Fruit fly (Drosophila melanogaster): ENCODE data around the gene stg1.

stg1 gene

DNA sequence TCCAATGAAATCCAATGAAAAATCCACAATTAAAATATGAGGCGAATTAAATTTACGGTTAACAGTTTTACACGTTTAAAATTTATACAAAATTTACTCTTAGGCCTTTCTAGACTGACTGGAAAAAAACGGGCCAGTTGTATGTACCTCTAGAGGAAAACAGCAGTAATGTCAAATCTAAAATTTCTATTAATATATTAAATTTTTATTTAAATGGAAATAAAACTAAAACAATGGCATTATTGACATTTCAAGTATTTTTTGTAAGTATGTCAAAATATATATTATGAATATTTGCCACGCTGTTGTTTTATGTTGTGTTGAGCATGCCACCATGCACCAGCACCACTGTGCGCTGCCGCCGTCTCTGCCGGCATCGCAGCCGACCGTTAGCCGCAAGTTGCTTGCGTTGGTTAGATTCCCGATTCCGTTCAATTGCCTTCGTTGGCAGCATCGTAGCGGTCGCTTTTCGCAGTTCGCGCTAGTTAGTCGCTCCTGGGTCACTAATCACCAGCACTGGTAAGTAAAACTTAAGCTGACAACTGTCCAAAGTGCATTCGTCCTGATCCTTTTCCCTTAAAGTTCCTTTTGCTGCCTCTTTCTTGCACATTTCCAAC, 48.7 kb upstream of the stg1 start, which contains the start of gene Cbs (continued):
- TF ChIP-seq CG8632 (GFP tag; optimal IDR thresholded peaks at IDR 0.05) (peak; percentile 30), CG6854 (GFP tag; optimal IDR thresholded peaks at IDR 0.05) (no peak), Eip93F (GFP tag; optimal IDR thresholded peaks at IDR 0.05) (no peak), CG8319 (GFP tag; optimal IDR thresholded peaks at IDR 0.05) (no peak), Hr38 (GFP tag; optimal IDR thresholded peaks at IDR 0.05) (no peak), CG11294 (GFP tag; IDR thresholded peaks at IDR 0.05) (peak; percentile 47; the same call in 1 of the 2 replicates), esn (GFP tag; optimal IDR thresholded peaks at IDR 0.05) (peak; percentile 41), Gug (GFP tag; IDR thresholded peaks at IDR 0.05) (peak; percentile 21), CG3032 (tag; optimal IDR thresholded peaks at IDR 0.05) (peak; percentile 30), fd85E (GFP tag; optimal IDR thresholded peaks at IDR 0.05) (no peak), OdsH (GFP tag; optimal IDR thresholded peaks at IDR 0.05) (peak; percentile 57), CG4318 (GFP tag; optimal IDR thresholded peaks at IDR 0.05) (peak; percentile 53), eg (GFP tag; IDR thresholded peaks at IDR 0.05) (peak; percentile 75), Blimp-1 (GFP tag; optimal IDR thresholded peaks at IDR 0.05) (no peak), Eip75B (GFP tag; optimal IDR thresholded peaks at IDR 0.05) (no peak)

- no peak for TF ChIP-seq CG8319 (GFP tag; optimal IDR thresholded peaks at IDR 0.05)
- no peak for TF ChIP-seq OdsH (GFP tag; optimal IDR thresholded peaks at IDR 0.05)
- peak; percentile 75 for TF ChIP-seq CG15336 (GFP tag; IDR thresholded peaks at IDR 0.05)
- TF ChIP-seq Ets96B (tag; optimal IDR thresholded peaks at IDR 0.05), result peak; percentile 56
- TF ChIP-seq Eip78C (GFP tag), result peak; percentile 47
- TF ChIP-seq CG6792 (GFP tag; optimal IDR thresholded peaks at IDR 0.05), result no peak
- no peak for TF ChIP-seq cyc (GFP tag; optimal IDR thresholded peaks at IDR 0.05)
- TF ChIP-seq dac (GFP tag; optimal IDR thresholded peaks at IDR 0.05), result no peak
- peak; percentile 45 for TF ChIP-seq dsx (GFP tag; optimal IDR thresholded peaks at IDR 0.05; ENCODE audit: poor library complexity, severe bottlenecking)
- no peak for TF ChIP-seq spab (GFP tag; optimal IDR thresholded peaks at IDR 0.05)
- peak; percentile 20 for TF ChIP-seq CG9139 (GFP tag; optimal IDR thresholded peaks at IDR 0.05)
- TF ChIP-seq Hr4 (GFP tag; optimal IDR thresholded peaks at IDR 0.05), result peak; percentile 0
- peak; percentile 65 for TF ChIP-seq CG16779 (tag; optimal IDR thresholded peaks at IDR 0.05)
- TF ChIP-seq CG10669 (GFP tag; optimal IDR thresholded peaks at IDR 0.05), result peak; percentile 16
- peak; percentile 51 for TF ChIP-seq CG3032 (tag; optimal IDR thresholded peaks at IDR 0.05)
- peak; percentile 66 for TF ChIP-seq CG8119 (GFP tag; IDR thresholded peaks at IDR 0.05)
- peak; percentile 65 for TF ChIP-seq CG6163 (GFP tag; IDR thresholded peaks at IDR 0.05)
- peak; percentile 53 for TF ChIP-seq CG6808 (GFP tag; optimal IDR thresholded peaks at IDR 0.05)
- TF ChIP-seq ss (GFP tag; optimal IDR thresholded peaks at IDR 0.05), result peak; percentile 48 to 66
- TF ChIP-seq CG6276 (GFP tag; optimal IDR thresholded peaks at IDR 0.05), result peak; percentile 86
- TF ChIP-seq fd59A (GFP tag; optimal IDR thresholded peaks at IDR 0.05), result no peak
- TF ChIP-seq lz (GFP tag; optimal IDR thresholded peaks at IDR 0.05), result no peak
- TF ChIP-seq net (GFP tag; optimal IDR thresholded peaks at IDR 0.05), result peak; percentile 26
- peak; percentile 71 for TF ChIP-seq eg (GFP tag; IDR thresholded peaks at IDR 0.05)
- no peak for TF ChIP-seq fd85E (GFP tag; optimal IDR thresholded peaks at IDR 0.05)
- peak; percentile 72 for TF ChIP-seq fkh (GFP tag; optimal IDR thresholded peaks at IDR 0.05)
- TF ChIP-seq Lpt (GFP tag; optimal IDR thresholded peaks at IDR 0.05), result no peak
- peak; percentile 41; the same call in 1 of the 2 replicates for TF ChIP-seq Gug (GFP tag; IDR thresholded peaks at IDR 0.05)
Observed at dm6 chrX:21045448-21045941, 48.1 kb upstream of the stg1 start.

DNA sequence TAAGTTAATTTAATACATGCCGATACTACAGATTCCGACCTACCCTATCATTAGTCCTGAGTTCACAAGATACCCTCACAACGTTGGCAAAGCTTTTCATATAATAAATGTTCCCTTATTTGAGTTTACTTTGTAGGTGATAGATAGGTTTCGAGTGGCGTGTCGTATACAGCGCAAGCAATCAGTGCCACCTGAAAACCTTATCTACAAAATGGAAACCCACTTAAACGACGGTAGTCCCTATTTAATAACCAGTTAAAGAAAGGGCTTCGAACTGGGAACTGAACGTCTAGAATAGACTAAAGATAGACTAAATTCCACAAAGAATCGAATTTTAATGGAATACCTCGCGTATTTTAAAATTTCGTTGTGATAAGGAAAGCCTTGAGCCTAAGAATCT, 47.5 kb upstream of the stg1 start:
- TF ChIP-seq CG6163 (GFP tag; IDR thresholded peaks at IDR 0.05) (no peak), spab (GFP tag; optimal IDR thresholded peaks at IDR 0.05) (no peak), CG10669 (GFP tag; optimal IDR thresholded peaks at IDR 0.05) (no peak), dac (GFP tag; optimal IDR thresholded peaks at IDR 0.05) (no peak), Hr39 (GFP tag; optimal IDR thresholded peaks at IDR 0.05) (no peak), fd85E (GFP tag; optimal IDR thresholded peaks at IDR 0.05) (no peak), Blimp-1 (GFP tag; optimal IDR thresholded peaks at IDR 0.05) (no peak), CG6792 (GFP tag; optimal IDR thresholded peaks at IDR 0.05) (no peak)

Measured in whole organism, prepupa.